Worm (Caenorhabditis elegans) whole organism, L1 larva: ENCODE measurements around the gene nspa-10.

Experiments
- aly-2 ChIP-seq: fragments of 150-350 bp; optimal IDR thresholded peaks from 2 replicates; lab custom pipeline; 2014; ENCODE audit warnings: missing biosample characterization, missing genetic modification characterization
- dpl-1 ChIP-seq, 3 experiments: fragments of 150-350 bp in 2 of 3; sonication (generic microtip) in 1 of 3; optimal IDR thresholded peaks; 2 replicates each; lab custom pipeline; 2014 to 2017; ENCODE audit warnings: missing biosample characterization in 3 of 3, missing genetic modification characterization in 3 of 3, missing genetic modification reagents in 3 of 3
- fos-1 ChIP-seq: fragments of 150-350 bp; optimal IDR thresholded peaks from 2 replicates; lab custom pipeline; 2014; ENCODE audit warnings: missing biosample characterization, missing genetic modification characterization
- grh-1 ChIP-seq: fragments of 200-800 bp; sonication (Bioruptor generic); IDR thresholded peaks from 2 replicates; pipeline ENCODE4 v1.3.6; 2022; ENCODE audit warnings: missing genetic modification reagents, missing genetic modification characterization, missing compliant biosample characterization
- mep-1 ChIP-seq: fragments of 150-350 bp; optimal IDR thresholded peaks from 2 replicates; lab custom pipeline; 2014; ENCODE audit warnings: missing biosample characterization, missing genetic modification characterization
- nhr-11 ChIP-seq: fragments of 150-350 bp; optimal IDR thresholded peaks from 2 replicates; lab custom pipeline; 2014; ENCODE audit warnings: missing biosample characterization, missing genetic modification characterization
- nhr-76 ChIP-seq: sonication (generic microtip); optimal IDR thresholded peaks from 2 replicates; lab custom pipeline; 2017; ENCODE audit warnings: missing biosample characterization, missing genetic modification characterization
- pqm-1 ChIP-seq: sonication (generic microtip); optimal IDR thresholded peaks from 3 replicates; lab custom pipeline; 2017; ENCODE audit warnings: missing biosample characterization, missing genetic modification characterization
- skn-1 ChIP-seq: fragments of 150-350 bp; optimal IDR thresholded peaks from 2 replicates; lab custom pipeline; 2014; ENCODE audit warnings: missing biosample characterization, missing genetic modification characterization
- sptf-1 ChIP-seq: fragments of 150-350 bp; optimal IDR thresholded peaks from 2 replicates; lab custom pipeline; 2014; ENCODE audit warnings: missing biosample characterization, missing genetic modification characterization
- unc-130 ChIP-seq: fragments of 150-350 bp; optimal IDR thresholded peaks from 2 replicates; lab custom pipeline; 2017; ENCODE audit warnings: missing biosample characterization, missing genetic modification characterization, inconsistent platforms

DNA sequence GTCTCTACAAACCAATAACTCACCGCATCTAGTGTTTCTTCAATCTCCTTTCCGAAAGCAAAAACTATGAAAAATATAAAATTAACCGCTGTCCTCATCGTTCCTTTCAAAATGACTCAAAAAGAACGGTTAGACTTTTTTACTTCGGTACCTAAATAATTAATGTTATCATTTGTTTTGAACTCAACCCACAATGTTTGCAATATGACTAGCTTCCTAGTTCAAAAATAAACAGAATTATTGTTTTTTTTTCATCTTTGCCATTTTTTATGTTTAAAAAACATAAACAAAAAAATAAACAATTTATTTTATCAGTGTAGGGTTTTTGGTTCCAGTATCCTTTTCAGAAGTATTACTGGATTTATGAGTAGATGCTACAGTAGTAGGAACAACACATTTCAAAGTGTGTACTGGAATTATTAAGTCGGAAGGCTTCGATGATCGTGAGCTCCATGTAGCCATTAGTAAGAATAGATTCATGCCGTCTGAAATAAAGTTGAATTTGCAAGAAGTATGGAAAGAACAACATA, 1.6 kb downstream of the nspa-10 start, which contains the start of the genes lipl-8 and Y50E8A.22:
- no peak for TF ChIP-seq nhr-76 (tag; lab: Kevin White, UChicago)
- TF ChIP-seq nhr-11 (tag; lab: Kevin White, UChicago) = no peak
- TF ChIP-seq aly-2 (tag; lab: Kevin White, UChicago) = no peak
- no peak for TF ChIP-seq unc-130 (tag; lab: Kevin White, UChicago)
- no peak for TF ChIP-seq fos-1
- no peak for TF ChIP-seq mep-1 (tag; lab: Kevin White, UChicago)
- no peak for TF ChIP-seq grh-1
- TF ChIP-seq dpl-1 (GFP tag; optimal IDR thresholded peaks at IDR 0.05; lab: Kevin White, UChicago) = no peak
- TF ChIP-seq skn-1 (tag; lab: Kevin White, UChicago) = no peak
- no peak for TF ChIP-seq pqm-1 (tag; lab: Kevin White, UChicago)
- TF ChIP-seq sptf-1 (tag; lab: Kevin White, UChicago) = no peak
